Worm (Caenorhabditis elegans) whole organism, midembryonic: ENCODE measurements around the gene C46H3.2.

Experiments used
- cog-1 ChIP-seq: sonication (generic microtip); optimal IDR thresholded peaks from 2 replicates; lab custom pipeline; 2016; ENCODE audit warnings: missing genetic modification characterization, missing compliant biosample characterization
- flt-1 ChIP-seq: fragments of 200-800 bp; sonication (Bioruptor generic); IDR thresholded peaks from 2 replicates; pipeline ENCODE4 v1.3.6; 2022; ENCODE audit warnings: missing genetic modification characterization, missing compliant biosample characterization

- TF ChIP-seq flt-1 (GFP tag; lab: Robert Waterston, UW) (no peak), cog-1 (tag; lab: Kevin White, UChicago) (no peak)
Measured at ce11 chrX:1213136-1213535, 17.4 kb downstream of the C46H3.2 start.
